Worm (Caenorhabditis elegans) whole organism, dauer: ENCODE data around the gene R08F11.7.

Source experiments
- unc-62 ChIP-seq: sonication (generic microtip); optimal IDR thresholded peaks from 2 replicates; lab custom pipeline; 2017; ENCODE audit warnings: missing biosample characterization, missing genetic modification reagents, missing genetic modification characterization

R08F11.7 gene

ce11 chrV:3831616-3832015 is 41.7 kb downstream of the R08F11.7 start, which contains the start of gene H10D18.5:
Gene H10D18.5, minus strand, starts transcription at chrV:3831716.
- no peak for TF ChIP-seq unc-62

- TF ChIP-seq unc-62, result no peak
Measured at ce11 chrV:3832103-3832502, 42.2 kb downstream of the R08F11.7 start.

- no peak for TF ChIP-seq unc-62
Measured at ce11 chrV:3832661-3833060, 42.8 kb downstream of the R08F11.7 start.

ce11 chrV:3841462-3841861 is 51.6 kb downstream of the R08F11.7 start:
- TF ChIP-seq unc-62, result no peak
